Worm (Caenorhabditis elegans) whole organism, young adult: ENCODE results near the gene gck-2.

Source experiments
- D2030.7 ChIP-seq: fragments of 200-800 bp; sonication (Bioruptor generic); IDR thresholded peaks from 2 replicates; pipeline ENCODE4 v1.3.6; 2022; ENCODE audit warnings: missing genetic modification reagents, missing genetic modification characterization, missing compliant biosample characterization
- F52B5.7 ChIP-seq: sonication (generic microtip); optimal IDR thresholded peaks from 2 replicates; lab custom pipeline; 2016; ENCODE audit warnings: mild to moderate bottlenecking, missing genetic modification characterization, missing compliant biosample characterization
- K12H6.12 ChIP-seq: fragments of 200-800 bp; sonication (Bioruptor generic); optimal IDR thresholded peaks from 2 replicates; lab custom pipeline; 2018; ENCODE audit warnings: mild to moderate bottlenecking, missing genetic modification characterization, missing compliant biosample characterization
- ZK185.1 ChIP-seq: sonication (generic microtip); optimal IDR thresholded peaks from 2 replicates; lab custom pipeline; 2016; ENCODE audit warnings: mild to moderate bottlenecking, missing genetic modification characterization, missing compliant biosample characterization; ENCODE audit not compliant: poor library complexity, severe bottlenecking
- ceh-27 ChIP-seq: fragments of 200-800 bp; sonication (Bioruptor generic); optimal IDR thresholded peaks from 2 replicates; lab custom pipeline; 2018; ENCODE audit warnings: mild to moderate bottlenecking, missing genetic modification characterization, moderate library complexity, missing compliant biosample characterization
- lin-40 ChIP-seq: sonication (generic microtip); optimal IDR thresholded peaks from 2 replicates; lab custom pipeline; 2016; ENCODE audit warnings: missing genetic modification characterization, mild to moderate bottlenecking, missing compliant biosample characterization, missing genotype, missing genetic modification reagents
- pha-4 ChIP-seq: fragments of 150-350 bp; sonication (generic microtip); optimal IDR thresholded peaks from 2 replicates; lab custom pipeline; 2014; ENCODE audit warnings: missing biosample characterization, missing genetic modification reagents, missing genetic modification characterization
- snpc-1.3 ChIP-seq: sonication (generic microtip); optimal IDR thresholded peaks from 2 replicates; lab custom pipeline; 2017; ENCODE audit warnings: missing genetic modification characterization, mild to moderate bottlenecking, missing compliant biosample characterization, antibody characterized with exemption, moderate library complexity, missing genotype, missing genetic modification reagents; ENCODE audit not compliant: insufficient read depth
- tbx-9 ChIP-seq: sonication (generic microtip); optimal IDR thresholded peaks from 2 replicates; lab custom pipeline; 2016; ENCODE audit warnings: borderline replicate concordance, missing genetic modification characterization, inconsistent platforms, missing compliant biosample characterization
- unc-62 ChIP-seq: fragments of 150-350 bp; optimal IDR thresholded peaks from 2 replicates; lab custom pipeline; 2014; ENCODE audit warnings: missing biosample characterization, missing genetic modification reagents, missing genetic modification characterization

DNA sequence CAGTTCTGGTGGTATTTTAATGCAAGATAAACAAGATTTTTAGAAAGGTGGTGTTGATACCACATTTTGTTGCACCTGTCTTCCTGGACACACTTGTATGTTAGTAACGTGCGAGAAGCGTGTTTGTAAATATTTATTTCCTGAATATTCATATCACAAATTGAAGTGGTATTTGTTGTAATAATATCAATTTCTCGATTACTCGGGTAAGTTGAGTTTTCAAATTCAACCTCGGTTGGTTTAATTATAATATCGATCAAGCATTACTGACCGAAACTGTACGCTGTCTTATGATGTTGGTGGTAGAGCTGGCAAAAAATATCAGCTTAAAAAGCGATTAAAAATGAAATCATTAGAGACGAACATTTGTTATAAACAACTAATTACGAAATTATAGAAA, 11.5 kb upstream of the gck-2 start, which contains the start of gene dmsr-11:
- TF ChIP-seq snpc-1.3 (tag; lab: Kevin White, UChicago) = no peak
- TF ChIP-seq ZK185.1 (tag; lab: Kevin White, UChicago) = no peak
- no peak for TF ChIP-seq K12H6.12
- no peak for TF ChIP-seq lin-40
- no peak for TF ChIP-seq pha-4 (tag; lab: Kevin White, UChicago)
- no peak for TF ChIP-seq unc-62 (GFP tag; lab: Kevin White, UChicago)
- TF ChIP-seq D2030.7 (GFP tag; lab: Robert Waterston, UW) = no peak
- no peak for TF ChIP-seq F52B5.7 (tag; lab: Kevin White, UChicago)
- no peak for TF ChIP-seq tbx-9 (tag; lab: Kevin White, UChicago)
- TF ChIP-seq ceh-27 (GFP tag; lab: Kevin White, UChicago) = no peak
